Fruit fly (Drosophila melanogaster) whole organism, wandering third instar larva: ENCODE data around the gene CG43064.

Experiments used
- Abd-B ChIP-seq: fragments of >200 bp; optimal IDR thresholded peaks from 2 replicates; lab custom pipeline; 2017; ENCODE audit warnings: missing biosample characterization, missing genetic modification characterization
- CG32264 ChIP-seq: fragments of 200-800 bp; sonication (Bioruptor generic); optimal IDR thresholded peaks from 2 replicates; lab custom pipeline; 2016; ENCODE audit warnings: missing biosample characterization, missing genetic modification characterization
- CG9705 ChIP-seq: fragments of 200-800 bp; sonication (Bioruptor generic); optimal IDR thresholded peaks from 2 replicates; lab custom pipeline; 2018; ENCODE audit warnings: missing biosample characterization, mild to moderate bottlenecking, missing genetic modification characterization
- Dfd ChIP-seq: fragments of >200 bp; optimal IDR thresholded peaks from 2 replicates; lab custom pipeline; 2017; ENCODE audit warnings: missing biosample characterization, missing genetic modification characterization
- Dif ChIP-seq: fragments of 200-275, 200-300 bp; sonication (Bioruptor generic); optimal IDR thresholded peaks from 2 replicates; lab custom pipeline; 2018; ENCODE audit warnings: missing biosample characterization, missing genetic modification characterization; ENCODE audit not compliant: partially characterized antibody
- GATAd ChIP-seq: sonication (Bioruptor generic); optimal IDR thresholded peaks from 2 replicates; lab custom pipeline; 2016; ENCODE audit warnings: missing biosample characterization, missing genetic modification characterization
- Hnf4 ChIP-seq: fragments of 200-800 bp; sonication (Bioruptor generic); optimal IDR thresholded peaks from 2 replicates; lab custom pipeline; 2016; ENCODE audit warnings: missing biosample characterization, mild to moderate bottlenecking, missing genetic modification characterization
- Hr78 ChIP-seq: fragments of >200 bp; optimal IDR thresholded peaks from 2 replicates; lab custom pipeline; 2017; ENCODE audit warnings: missing biosample characterization, missing genetic modification characterization
- Hr83 ChIP-seq: fragments of 200-300 bp; sonication (Bioruptor generic); optimal IDR thresholded peaks from 2 replicates; lab custom pipeline; 2016; ENCODE audit warnings: missing biosample characterization, mild to moderate bottlenecking, missing genetic modification characterization, moderate library complexity; ENCODE audit not compliant: poor library complexity, severe bottlenecking
- Jra ChIP-seq: sonication (Bioruptor generic); optimal IDR thresholded peaks from 2 replicates; lab custom pipeline; 2016; ENCODE audit warnings: missing biosample characterization, missing genetic modification characterization
- Mio ChIP-seq: sonication (Bioruptor generic); optimal IDR thresholded peaks from 2 replicates; lab custom pipeline; 2016; ENCODE audit warnings: missing biosample characterization, missing genetic modification characterization
- N ChIP-seq: fragments of >200 bp; optimal IDR thresholded peaks from 2 replicates; lab custom pipeline; 2018; ENCODE audit warnings: missing biosample characterization, missing external identifiers, missing genetic modification characterization
- OdsH ChIP-seq: fragments of 200-800 bp; sonication (Bioruptor generic); optimal IDR thresholded peaks from 2 replicates; lab custom pipeline; 2016; ENCODE audit warnings: missing biosample characterization, mild to moderate bottlenecking, missing genetic modification characterization
- Rel ChIP-seq, 2 experiments: fragments of 200-800 bp; sonication (Bioruptor generic) in 1 of 2; optimal IDR thresholded peaks; 2 replicates in 1 of 2; 3 replicates in 1 of 2; lab custom pipeline; 2016 to 2019; ENCODE audit warnings: mild to moderate bottlenecking in 2 of 2, missing biosample characterization in 2 of 2, missing genetic modification characterization in 2 of 2, moderate library complexity in 1 of 2
- Sp1 ChIP-seq: fragments of 200-800 bp; sonication (Bioruptor generic); optimal IDR thresholded peaks from 3 replicates; lab custom pipeline; 2019; ENCODE audit warnings: missing biosample characterization, mild to moderate bottlenecking, missing genetic modification characterization, moderate library complexity
- Vsx2 ChIP-seq: fragments of 200-300, 225-300 bp; sonication (Bioruptor generic); optimal IDR thresholded peaks from 2 replicates; lab custom pipeline; 2018; ENCODE audit warnings: missing biosample characterization, missing genetic modification characterization; ENCODE audit not compliant: partially characterized antibody
- br ChIP-seq: fragments of 200-800 bp; sonication (Bioruptor generic); optimal IDR thresholded peaks from 2 replicates; lab custom pipeline; 2016; ENCODE audit warnings: missing biosample characterization, missing genetic modification characterization
- brk ChIP-seq: fragments of 200-800 bp; sonication (Bioruptor generic); optimal IDR thresholded peaks from 2 replicates; lab custom pipeline; 2016; ENCODE audit warnings: missing biosample characterization, mild to moderate bottlenecking, missing genetic modification characterization
- dl ChIP-seq, 2 experiments: fragments of 175-275, 200-275 bp in 1 of 2; fragments of 200-275 bp in 1 of 2; sonication (Bioruptor generic); optimal IDR thresholded peaks; lab custom pipeline; 2018; ENCODE audit warnings: mild to moderate bottlenecking in 2 of 2, missing biosample characterization in 2 of 2, missing genetic modification characterization in 2 of 2, moderate library complexity in 2 of 2; ENCODE audit not compliant: partially characterized antibody in 2 of 2, insufficient read depth in 1 of 2
- dmrt93B ChIP-seq: fragments of 200-800 bp; sonication (Bioruptor generic); optimal IDR thresholded peaks from 2 replicates; lab custom pipeline; 2018; ENCODE audit warnings: missing biosample characterization, mild to moderate bottlenecking, missing genetic modification characterization
- dsf ChIP-seq: sonication (Bioruptor generic); optimal IDR thresholded peaks from 2 replicates; lab custom pipeline; 2016; ENCODE audit warnings: missing biosample characterization, missing genetic modification characterization, borderline replicate concordance
- ey ChIP-seq: fragments of 200-800 bp; sonication (Bioruptor generic); optimal IDR thresholded peaks from 2 replicates; lab custom pipeline; 2016; ENCODE audit warnings: missing biosample characterization, missing genetic modification characterization
- foxo ChIP-seq, 2 experiments: fragments of 200-800 bp; sonication (Bioruptor generic); optimal IDR thresholded peaks; 2 replicates in 1 of 2; 3 replicates in 1 of 2; lab custom pipeline; 2016 to 2017; ENCODE audit warnings: missing biosample characterization in 2 of 2, missing genetic modification characterization in 2 of 2
- fru ChIP-seq: fragments of 200-800 bp; sonication (Bioruptor generic); optimal IDR thresholded peaks from 3 replicates; lab custom pipeline; 2016; ENCODE audit warnings: missing biosample characterization, mild to moderate bottlenecking, missing genetic modification characterization
- h ChIP-seq: fragments of 200-800 bp; sonication (Bioruptor generic); optimal IDR thresholded peaks from 3 replicates; lab custom pipeline; 2016; ENCODE audit warnings: missing biosample characterization, mild to moderate bottlenecking, missing genetic modification characterization
- jim ChIP-seq: fragments of 175-275, 200-325 bp; sonication (Bioruptor generic); optimal IDR thresholded peaks from 2 replicates; lab custom pipeline; 2016; ENCODE audit warnings: missing biosample characterization, mild to moderate bottlenecking, missing genetic modification characterization
- lola ChIP-seq: fragments of >200 bp; optimal IDR thresholded peaks from 2 replicates; lab custom pipeline; 2017; ENCODE audit warnings: missing biosample characterization, missing genetic modification characterization
- pan ChIP-seq: fragments of >200 bp; optimal IDR thresholded peaks from 2 replicates; lab custom pipeline; 2017
- psq ChIP-seq: fragments of 200-800 bp; sonication (Bioruptor generic); optimal IDR thresholded peaks from 3 replicates; lab custom pipeline; 2017; ENCODE audit warnings: missing biosample characterization, mild to moderate bottlenecking, missing genetic modification characterization, moderate library complexity
- rgr ChIP-seq: fragments of 200-800 bp; sonication (Bioruptor generic); optimal IDR thresholded peaks from 3 replicates; lab custom pipeline; 2016; ENCODE audit warnings: missing biosample characterization, mild to moderate bottlenecking, missing genetic modification characterization
- sage ChIP-seq: fragments of 200-800 bp; sonication (Bioruptor generic); optimal IDR thresholded peaks from 2 replicates; lab custom pipeline; 2016; ENCODE audit warnings: missing biosample characterization, mild to moderate bottlenecking, missing genetic modification characterization
- sv ChIP-seq: fragments of 200-800 bp; sonication (Bioruptor generic); optimal IDR thresholded peaks from 3 replicates; lab custom pipeline; 2016; ENCODE audit warnings: missing biosample characterization, missing genetic modification characterization
- tai ChIP-seq: sonication (Bioruptor generic); optimal IDR thresholded peaks from 2 replicates; lab custom pipeline; 2016; ENCODE audit warnings: missing biosample characterization, missing genetic modification characterization
- usp ChIP-seq: fragments of >200 bp; optimal IDR thresholded peaks from 2 replicates; lab custom pipeline; 2017; ENCODE audit warnings: missing biosample characterization, missing genetic modification characterization
- woc ChIP-seq: sonication (Bioruptor generic); optimal IDR thresholded peaks from 2 replicates; lab custom pipeline; 2016; ENCODE audit warnings: missing biosample characterization, mild to moderate bottlenecking, missing genetic modification characterization

Gene CG43064

dm6 chr3L:11822446-11823334 lies 13.8 kb downstream of the CG43064 start, which contains the start of gene RpL10Ab (continued):
- peak; percentile 71 for TF ChIP-seq Hnf4 (GFP tag; lab: Kevin White, UChicago)
- no peak for TF ChIP-seq ey (GFP tag; lab: Kevin White, UChicago)
- TF ChIP-seq dsf (GFP tag; lab: Kevin White, UChicago), result peak; percentile 18
- TF ChIP-seq sv, result peak; percentile 5
- peak in 1 of 2 experiments; percentile 70 for TF ChIP-seq foxo (GFP tag; optimal IDR thresholded peaks at IDR 0.05; lab: Kevin White, UChicago)
- no peak for TF ChIP-seq lola (GFP tag; lab: Kevin White, UChicago)
- no peak for TF ChIP-seq Dfd (GFP tag; lab: Kevin White, UChicago)
- no peak for TF ChIP-seq Mio
- TF ChIP-seq OdsH, result peak; percentile 5
- peak; percentile 53 for TF ChIP-seq CG9705
- TF ChIP-seq Jra (GFP tag; lab: Kevin White, UChicago), result peak; percentile 45
- peak; percentile 45 for TF ChIP-seq psq (GFP tag; lab: Kevin White, UChicago)
- peak; percentile 62 for TF ChIP-seq dmrt93B (GFP tag; lab: Kevin White, UChicago)
- no peak for TF ChIP-seq pan (lab: Kevin White, UChicago)

dm6 chr3L:11821723-11822445 lies 14.6 kb downstream of the CG43064 start, which contains the start of the genes CG11597 and CG5946:
TSS of gene CG11597 (minus strand) at chr3L:11822275.
TSS of gene CG5946 (minus strand) at chr3L:11822275.
- no peak for TF ChIP-seq Rel (GFP tag; optimal IDR thresholded peaks at IDR 0.05; lab: Kevin White, UChicago)
- no peak for TF ChIP-seq Rel (tag; optimal IDR thresholded peaks at IDR 0.05; lab: Kevin White, UChicago)
- no peak for TF ChIP-seq rgr (GFP tag; lab: Kevin White, UChicago)
- no peak for TF ChIP-seq Hr78 (GFP tag; lab: Kevin White, UChicago)
- peak; percentile 40 for TF ChIP-seq woc (GFP tag; lab: Kevin White, UChicago)
- no peak for TF ChIP-seq jim (GFP tag; lab: Kevin White, UChicago)
- no peak for TF ChIP-seq sage (GFP tag; lab: Kevin White, UChicago)
- TF ChIP-seq Hnf4 (GFP tag; lab: Kevin White, UChicago), result peak; percentile 13
- TF ChIP-seq dl (GFP tag; optimal IDR thresholded peaks at IDR 0.05; lab: Kevin White, UChicago; ENCODE audit: insufficient read depth in 1 of 2, partially characterized antibody in 2 of 2), result peak; percentile 48 to 73
- TF ChIP-seq Dif (GFP tag; lab: Kevin White, UChicago), result peak; percentile 54
- TF ChIP-seq dmrt93B (GFP tag; lab: Kevin White, UChicago), result no peak
- no peak for TF ChIP-seq Jra (GFP tag; lab: Kevin White, UChicago)
- TF ChIP-seq CG32264 (GFP tag; lab: Kevin White, UChicago), result no peak
- TF ChIP-seq, all 38 proteins: peak for 4

dm6 chr3L:11819639-11820456 lies 16.7 kb downstream of the CG43064 start:
- peak; percentile 37 for TF ChIP-seq ey (GFP tag; lab: Kevin White, UChicago)
- TF ChIP-seq N, result no peak
- peak; percentile 38 for TF ChIP-seq Hr83
- TF ChIP-seq Abd-B, result no peak
- peak; percentile 75 for TF ChIP-seq h (GFP tag; lab: Kevin White, UChicago)
- peak; percentile 88 for TF ChIP-seq Dif (GFP tag; lab: Kevin White, UChicago)
- TF ChIP-seq Mio, result no peak
- TF ChIP-seq CG32264 (GFP tag; lab: Kevin White, UChicago), result no peak
- peak; percentile 21 for TF ChIP-seq rgr (GFP tag; lab: Kevin White, UChicago)
- no peak for TF ChIP-seq psq (GFP tag; lab: Kevin White, UChicago)
- peak; percentile 67 for TF ChIP-seq woc (GFP tag; lab: Kevin White, UChicago)
- TF ChIP-seq Vsx2 (GFP tag; lab: Kevin White, UChicago), result peak; percentile 54
- peak; percentile 31 for TF ChIP-seq br
- TF ChIP-seq tai, result no peak
- TF ChIP-seq brk (GFP tag; lab: Kevin White, UChicago), result peak; percentile 74
- TF ChIP-seq usp (GFP tag; lab: Kevin White, UChicago), result no peak
- TF ChIP-seq Jra (GFP tag; lab: Kevin White, UChicago), result peak; percentile 29
- no peak for TF ChIP-seq CG9705
- peak; percentile 72 to 78 for TF ChIP-seq dl (GFP tag; optimal IDR thresholded peaks at IDR 0.05; lab: Kevin White, UChicago; ENCODE audit: insufficient read depth in 1 of 2, partially characterized antibody in 2 of 2)
- peak; percentile 36 for TF ChIP-seq sage (GFP tag; lab: Kevin White, UChicago)
- TF ChIP-seq Sp1 (GFP tag; lab: Kevin White, UChicago), result no peak
- TF ChIP-seq fru, result peak; percentile 55
- peak in 1 of 2 experiments; percentile 50 for TF ChIP-seq foxo (GFP tag; optimal IDR thresholded peaks at IDR 0.05; lab: Kevin White, UChicago)
- peak; percentile 37 for TF ChIP-seq Hnf4 (GFP tag; lab: Kevin White, UChicago)
- TF ChIP-seq pan (lab: Kevin White, UChicago), result no peak
- no peak for TF ChIP-seq Dfd (GFP tag; lab: Kevin White, UChicago)
- TF ChIP-seq GATAd (GFP tag; lab: Kevin White, UChicago), result no peak
